Worm (Caenorhabditis elegans) whole organism, mixed stage, embryonic: ENCODE results near the gene C18H7.7.

ENCODE experiments used
- elt-3 ChIP-seq: fragments of 150-350 bp; optimal IDR thresholded peaks from 2 replicates; lab custom pipeline; 2014; ENCODE audit warnings: missing biosample characterization, missing genetic modification characterization
- flh-1 ChIP-seq: fragments of 200-800 bp; sonication (Bioruptor generic); optimal IDR thresholded peaks from 2 replicates; lab custom pipeline; 2018; ENCODE audit warnings: mild to moderate bottlenecking, missing genetic modification characterization, moderate library complexity, missing compliant biosample characterization
- mep-1 ChIP-seq: fragments of 150-350 bp; optimal IDR thresholded peaks from 2 replicates; lab custom pipeline; 2017; ENCODE audit warnings: missing biosample characterization, missing genetic modification reagents, missing genetic modification characterization, inconsistent platforms
- nhr-28 ChIP-seq: fragments of 150-350 bp; optimal IDR thresholded peaks from 2 replicates; lab custom pipeline; 2014; ENCODE audit warnings: missing biosample characterization, missing genetic modification characterization
- pha-4 ChIP-seq: fragments of 150-350 bp; optimal IDR thresholded peaks from 2 replicates; lab custom pipeline; 2018; ENCODE audit warnings: missing biosample characterization, missing genetic modification reagents, missing genetic modification characterization
- sem-2 ChIP-seq: fragments of 200-800 bp; sonication (Bioruptor generic); optimal IDR thresholded peaks from 2 replicates; lab custom pipeline; 2018; ENCODE audit warnings: mild to moderate bottlenecking, missing genetic modification characterization, missing compliant biosample characterization
- snpc-4 ChIP-seq: fragments of 150-350 bp; optimal IDR thresholded peaks from 2 replicates; lab custom pipeline; 2014; ENCODE audit warnings: missing biosample characterization, missing genetic modification characterization
- tbx-8 ChIP-seq: fragments of 200-800 bp; sonication (Bioruptor generic); optimal IDR thresholded peaks from 2 replicates; lab custom pipeline; 2018; ENCODE audit warnings: mild to moderate bottlenecking, missing genetic modification characterization, moderate library complexity, missing compliant biosample characterization
- unc-39 ChIP-seq: fragments of 150-350 bp; optimal IDR thresholded peaks from 2 replicates; lab custom pipeline; 2014; ENCODE audit warnings: missing biosample characterization, missing genetic modification characterization
- zip-8 ChIP-seq: fragments of 150-350 bp; optimal IDR thresholded peaks from 2 replicates; lab custom pipeline; 2014; ENCODE audit warnings: missing biosample characterization, missing genetic modification characterization

DNA sequence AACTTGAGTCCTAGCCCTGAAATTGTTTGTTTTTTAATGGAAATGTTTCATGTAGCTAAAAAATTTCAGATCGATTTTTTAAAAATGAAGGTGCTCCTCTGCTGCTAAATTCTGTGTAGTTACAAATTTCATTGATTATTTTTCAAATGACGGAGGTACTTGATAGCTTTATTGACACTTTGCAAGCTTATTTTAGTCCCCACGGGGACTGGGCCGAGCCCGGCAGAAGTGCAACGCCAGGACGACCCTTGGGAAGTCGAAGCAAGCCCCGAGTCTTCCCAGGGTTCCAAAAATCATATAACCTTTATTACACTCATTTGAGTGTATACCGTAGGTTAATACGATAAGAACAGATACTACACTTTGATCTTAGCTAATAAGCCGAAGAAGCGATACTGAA lies 27.7 kb upstream of the C18H7.7 start:
- no peak for TF ChIP-seq zip-8 (tag; lab: Kevin White, UChicago)
- no peak for TF ChIP-seq flh-1
- TF ChIP-seq pha-4 = no peak
- no peak for TF ChIP-seq elt-3 (tag; lab: Kevin White, UChicago)
- TF ChIP-seq unc-39 (tag; lab: Kevin White, UChicago) = no peak
- TF ChIP-seq nhr-28 = no peak
- TF ChIP-seq tbx-8 (GFP tag; lab: Kevin White, UChicago) = no peak
- TF ChIP-seq snpc-4 (tag; lab: Kevin White, UChicago) = no peak
- no peak for TF ChIP-seq mep-1 (tag; lab: Kevin White, UChicago)
- TF ChIP-seq sem-2 (GFP tag; lab: Kevin White, UChicago) = no peak
